Fruit fly (Drosophila melanogaster): ENCODE measurements around the gene CG43336.
A peak's percentile ranks its signal among the peaks of the same experiment; 100 is the strongest.

Gene CG43336

DNA sequence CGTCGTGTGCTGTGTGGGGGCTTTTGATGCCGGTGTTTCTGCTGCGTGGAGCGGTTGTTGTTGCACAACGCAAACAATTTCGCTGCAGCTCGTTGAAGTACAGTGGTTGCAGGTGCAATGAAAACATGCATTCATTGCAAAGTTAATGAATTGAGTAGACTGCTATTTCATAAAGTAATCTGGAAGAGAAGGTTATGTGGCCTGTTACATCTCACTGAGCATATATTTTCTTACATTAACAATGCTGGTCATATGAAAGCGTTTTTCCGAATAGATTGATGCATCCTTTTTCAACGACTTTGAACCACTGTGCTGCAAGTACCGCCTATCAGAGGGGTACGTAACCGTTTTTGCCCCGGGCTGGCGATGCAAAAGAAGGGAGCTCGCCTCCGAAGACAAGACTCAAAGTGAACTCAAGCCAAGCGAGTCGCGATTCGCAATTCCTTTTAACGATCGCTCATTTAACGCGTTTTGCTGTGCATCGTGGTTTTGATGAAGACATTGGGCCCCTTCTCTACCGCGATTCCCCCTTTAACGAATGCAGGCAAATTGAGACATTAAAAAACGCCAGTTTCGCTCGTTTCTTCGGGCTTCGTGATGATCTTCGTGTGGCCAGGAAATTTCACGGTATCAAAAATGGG, 14.9 kb downstream of the CG43336 start (continued):
- peak; percentile 27 for TF ChIP-seq pb (GFP tag; optimal IDR thresholded peaks at IDR 0.05)
- TF ChIP-seq trem (tag; optimal IDR thresholded peaks at IDR 0.05), result peak; percentile 66
- TF ChIP-seq Gsc (GFP tag; IDR thresholded peaks at IDR 0.05), result 0 out of 2 replicates have a peak, but pooled peaks have one; percentile 32
- 0 out of 2 replicates have a peak, but pooled peaks have one; percentile 9 for TF ChIP-seq ssp (GFP tag; IDR thresholded peaks at IDR 0.05)
- TF ChIP-seq CG14860 (GFP tag; IDR thresholded peaks at IDR 0.05; ENCODE audit: partially characterized antibody), result 0 out of 3 replicates have a peak, but pooled peaks have one; percentile 17
- TF ChIP-seq CG4730 (GFP tag; IDR thresholded peaks at IDR 0.05), result no peak
- no peak for TF ChIP-seq PHDP (tag; optimal IDR thresholded peaks at IDR 0.05)
- TF ChIP-seq NFAT (GFP tag; IDR thresholded peaks at IDR 0.05), result no peak
- peak; percentile 55 for TF ChIP-seq Camta (GFP tag; optimal IDR thresholded peaks at IDR 0.05)
- TF ChIP-seq CG1233 (GFP tag; optimal IDR thresholded peaks at IDR 0.05), result peak; percentile 4
- peak; percentile 61 for TF ChIP-seq pum (GFP tag; optimal IDR thresholded peaks at IDR 0.05)
- peak; percentile 37 for TF ChIP-seq bab2 (GFP tag; optimal IDR thresholded peaks at IDR 0.05)
- 0 out of 2 replicates have a peak, but pooled peaks have one; percentile 41 for TF ChIP-seq peb (GFP tag; IDR thresholded peaks at IDR 0.05)
- TF ChIP-seq CG30431 (GFP tag; optimal IDR thresholded peaks at IDR 0.05), result peak; percentile 33
- TF ChIP-seq CG15479 (GFP tag; optimal IDR thresholded peaks at IDR 0.05), result no peak
- no peak for TF ChIP-seq CG9817 (tag; optimal IDR thresholded peaks at IDR 0.05)
- TF ChIP-seq jumu (GFP tag; optimal IDR thresholded peaks at IDR 0.05), result peak; percentile 21
- TF ChIP-seq CG6854 (GFP tag; optimal IDR thresholded peaks at IDR 0.05), result no peak
- peak; percentile 69 for TF ChIP-seq CG18262 (tag; optimal IDR thresholded peaks at IDR 0.05)
- TF ChIP-seq CG2202 (tag; optimal IDR thresholded peaks at IDR 0.05), result peak; percentile 40
- peak; percentile 73 for TF ChIP-seq CG2712 (tag; optimal IDR thresholded peaks at IDR 0.05)
- peak; percentile 23 for TF ChIP-seq btn (GFP tag; optimal IDR thresholded peaks at IDR 0.05)
- TF ChIP-seq CG8290 (GFP tag; optimal IDR thresholded peaks at IDR 0.05), result peak; percentile 68
- TF ChIP-seq CG8290 (tag; optimal IDR thresholded peaks at IDR 0.05), result no peak
- 0 out of 2 replicates have a peak, but pooled peaks have one; percentile 15 for TF ChIP-seq ap (GFP tag; IDR thresholded peaks at IDR 0.05)
- no peak for TF ChIP-seq CG31224 (GFP tag; IDR thresholded peaks at IDR 0.05)
- TF ChIP-seq CG34224 (GFP tag; IDR thresholded peaks at IDR 0.05; ENCODE audit: partially characterized antibody), result no peak
- peak; percentile 55 for TF ChIP-seq D19A (tag; optimal IDR thresholded peaks at IDR 0.05)
- TF ChIP-seq unpg (GFP tag; optimal IDR thresholded peaks at IDR 0.05), result peak; percentile 41
- TF ChIP-seq CG4282 (GFP tag; optimal IDR thresholded peaks at IDR 0.05), result peak; percentile 45
- no peak for TF ChIP-seq CG17612 (GFP tag; IDR thresholded peaks at IDR 0.05)
- TF ChIP-seq Optix (GFP tag; IDR thresholded peaks at IDR 0.05), result no peak
- TF ChIP-seq H15 (GFP tag; IDR thresholded peaks at IDR 0.05), result no peak
- TF ChIP-seq Dip2 (GFP tag; IDR thresholded peaks at IDR 0.05), result no peak
- TF ChIP-seq amos (GFP tag; IDR thresholded peaks at IDR 0.05; ENCODE audit: partially characterized antibody), result no peak
- TF ChIP-seq CG10654 (GFP tag; optimal IDR thresholded peaks at IDR 0.05), result peak; percentile 27
- peak; percentile 33; the same call in 1 of the 2 replicates for TF ChIP-seq stc (GFP tag; IDR thresholded peaks at IDR 0.05)
- TF ChIP-seq CG5245 (GFP tag; optimal IDR thresholded peaks at IDR 0.05), result peak; percentile 51
- TF ChIP-seq lola (GFP tag; optimal IDR thresholded peaks at IDR 0.05), result peak in 1 of 3 experiments; percentile 47
- TF ChIP-seq Awh (GFP tag; IDR thresholded peaks at IDR 0.05), result peak; percentile 56; the same call in 1 of the 2 replicates
- TF ChIP-seq CG34422 (GFP tag; IDR thresholded peaks at IDR 0.05), result peak; percentile 42; the same call in 1 of the 3 replicates
- TF ChIP-seq pan (optimal IDR thresholded peaks at IDR 0.05), result no peak
- TF ChIP-seq pan (GFP tag; optimal IDR thresholded peaks at IDR 0.05 in 1 of 2, IDR thresholded peaks at IDR 0.05 in 1 of 2), result peak in 1 of 2 experiments; percentile 27
- peak; percentile 26 for TF ChIP-seq pnt (GFP tag; optimal IDR thresholded peaks at IDR 0.05)
- peak; percentile 60 for TF ChIP-seq Six4 (GFP tag; optimal IDR thresholded peaks at IDR 0.05)
- TF ChIP-seq sisA (GFP tag; IDR thresholded peaks at IDR 0.05), result peak; percentile 71
- no peak; the same call in 1 of the 2 replicates for TF ChIP-seq E2f1 (GFP tag; IDR thresholded peaks at IDR 0.05)
- peak; percentile 56 for TF ChIP-seq CG4820 (GFP tag; optimal IDR thresholded peaks at IDR 0.05)
- TF ChIP-seq Kr (GFP tag; optimal IDR thresholded peaks at IDR 0.05), result peak; percentile 27
- no peak for TF ChIP-seq lov (optimal IDR thresholded peaks at IDR 0.05)
- TF ChIP-seq lov (GFP tag; IDR thresholded peaks at IDR 0.05), result peak; percentile 74; the same call in 1 of the 3 replicates
